Worm (Caenorhabditis elegans): ENCODE results near the gene C16C8.8.

- no peak for TF ChIP-seq ets-7 (tag; optimal IDR thresholded peaks at IDR 0.05)
- no peak for TF ChIP-seq ama-1 (optimal IDR thresholded peaks at IDR 0.05)
Measured at ce11 chrII:3437393-3437792, 24.1 kb downstream of the C16C8.8 start.
